Fruit fly (Drosophila melanogaster) whole organism, wandering third instar larva: ENCODE measurements around the gene CG12679.

Experiments
- HLH106 ChIP-seq: fragments of 200-800 bp; optimal IDR thresholded peaks from 3 replicates; lab custom pipeline; 2019; ENCODE audit warnings: missing biosample characterization, mild to moderate bottlenecking, missing genetic modification characterization, moderate library complexity
- Jra ChIP-seq: sonication (Bioruptor generic); optimal IDR thresholded peaks from 2 replicates; lab custom pipeline; 2016; ENCODE audit warnings: missing biosample characterization, missing genetic modification characterization
- Rel ChIP-seq, 2 experiments: fragments of 200-800 bp; sonication (Bioruptor generic) in 1 of 2; optimal IDR thresholded peaks; 2 replicates in 1 of 2; 3 replicates in 1 of 2; lab custom pipeline; 2016 to 2019; ENCODE audit warnings: mild to moderate bottlenecking in 2 of 2, missing biosample characterization in 2 of 2, missing genetic modification characterization in 2 of 2, moderate library complexity in 1 of 2

DNA sequence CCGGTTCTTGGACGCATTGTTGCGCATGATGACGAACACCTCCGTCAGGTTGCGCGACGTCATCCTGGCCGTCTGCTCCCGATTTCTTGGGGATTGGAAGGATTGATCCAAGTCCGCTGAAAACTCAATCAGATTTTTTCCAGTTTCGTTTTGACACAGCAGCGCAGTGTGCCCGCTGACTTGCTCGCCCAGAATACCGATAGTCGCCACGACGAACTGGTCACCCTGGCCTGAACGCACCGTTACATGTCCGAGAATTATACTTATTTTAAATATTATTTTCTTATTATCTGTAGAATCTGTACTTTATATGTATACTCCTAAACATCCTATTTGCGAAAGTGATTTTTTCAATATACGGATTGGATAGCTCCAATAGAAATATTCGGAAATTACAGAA lies 17.3 kb upstream of the CG12679 start, which contains the start of gene Syx16:
- no peak for TF ChIP-seq Rel (GFP tag; optimal IDR thresholded peaks at IDR 0.05; lab: Kevin White, UChicago)
- no peak for TF ChIP-seq Rel (tag; optimal IDR thresholded peaks at IDR 0.05; lab: Kevin White, UChicago)
- TF ChIP-seq HLH106 (tag; lab: Kevin White, UChicago): no peak
- TF ChIP-seq Jra: no peak
